Worm (Caenorhabditis elegans) whole organism, mixed stage, embryonic: ENCODE results near the gene T14F9.2.

ENCODE experiments used
- ham-2 ChIP-seq: fragments of 200-800 bp; sonication (Bioruptor generic); optimal IDR thresholded peaks from 2 replicates; lab custom pipeline; 2018; ENCODE audit warnings: mild to moderate bottlenecking, missing genetic modification characterization, missing compliant biosample characterization
- mab-5 ChIP-seq: fragments of 150-350 bp; optimal IDR thresholded peaks from 2 replicates; lab custom pipeline; 2014; ENCODE audit warnings: missing biosample characterization, missing genetic modification characterization
- mep-1 ChIP-seq: fragments of 150-350 bp; optimal IDR thresholded peaks from 2 replicates; lab custom pipeline; 2017; ENCODE audit warnings: missing biosample characterization, missing genetic modification reagents, missing genetic modification characterization, inconsistent platforms
- nhr-12 ChIP-seq: fragments of 150-350 bp; optimal IDR thresholded peaks from 2 replicates; lab custom pipeline; 2014; ENCODE audit warnings: missing biosample characterization, missing genetic modification characterization
- nhr-2 ChIP-seq: fragments of 150-350 bp; optimal IDR thresholded peaks from 2 replicates; lab custom pipeline; 2014; ENCODE audit warnings: missing biosample characterization, missing genetic modification characterization
- snpc-4 ChIP-seq: fragments of 150-350 bp; optimal IDR thresholded peaks from 2 replicates; lab custom pipeline; 2014; ENCODE audit warnings: missing biosample characterization, missing genetic modification characterization
- zip-8 ChIP-seq: fragments of 150-350 bp; optimal IDR thresholded peaks from 2 replicates; lab custom pipeline; 2014; ENCODE audit warnings: missing biosample characterization, missing genetic modification characterization

ce11 chrX:2226875-2227355, 7.2 kb upstream of the T14F9.2 start:
- no peak for TF ChIP-seq snpc-4 (tag; lab: Kevin White, UChicago)
- peak; percentile 94 for TF ChIP-seq nhr-2 (tag; lab: Kevin White, UChicago)
- no peak for TF ChIP-seq nhr-12 (tag; lab: Kevin White, UChicago)
- peak; percentile 20 for TF ChIP-seq zip-8 (tag; lab: Kevin White, UChicago)
- peak; percentile 64 for TF ChIP-seq mep-1 (tag; lab: Kevin White, UChicago)
- peak; percentile 73 for TF ChIP-seq ham-2 (GFP tag; lab: Kevin White, UChicago)
- TF ChIP-seq mab-5 (tag; lab: Kevin White, UChicago) = no peak
